Fruit fly (Drosophila melanogaster): ENCODE measurements around the gene hwt.

Gene hwt

DNA sequence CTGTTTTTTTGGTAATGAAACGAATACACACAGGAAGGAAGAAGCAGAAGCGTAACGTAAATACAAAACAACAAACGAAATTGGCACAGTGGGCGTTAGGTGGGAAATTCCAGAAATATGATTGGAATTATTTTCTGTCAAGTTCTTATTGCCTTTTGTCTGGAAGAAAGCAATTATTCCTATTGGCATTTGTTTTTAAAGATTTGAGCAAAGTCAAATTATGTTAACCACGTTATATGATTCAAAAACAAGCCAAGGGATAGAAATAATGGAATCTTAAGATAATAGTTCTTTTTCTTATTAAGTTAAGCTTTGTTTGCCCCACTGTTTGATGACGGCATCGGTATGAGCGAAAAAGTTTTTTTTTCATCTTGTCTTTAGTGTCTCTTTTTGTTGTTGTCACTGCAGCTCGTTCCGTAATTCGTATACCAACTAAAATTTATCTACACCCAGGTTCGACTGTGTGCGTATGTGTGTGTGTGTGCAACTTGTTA is 11.3 kb upstream of the hwt start (continued):
- TF ChIP-seq tll (GFP tag; optimal IDR thresholded peaks at IDR 0.05) (no peak), odd (GFP tag; optimal IDR thresholded peaks at IDR 0.05) (peak; percentile 93), CG4282 (GFP tag; optimal IDR thresholded peaks at IDR 0.05) (peak; percentile 93), CG33213 (GFP tag; optimal IDR thresholded peaks at IDR 0.05) (peak; percentile 89), Poxn (GFP tag; IDR thresholded peaks at IDR 0.05) (peak; percentile 68; the same call in 1 of the 2 replicates), CG6272 (GFP tag; IDR thresholded peaks at IDR 0.05) (peak; percentile 80), CG15011 (GFP tag; optimal IDR thresholded peaks at IDR 0.05) (peak; percentile 94), dmrt99B (tag; optimal IDR thresholded peaks at IDR 0.05) (peak; percentile 98), CG8089 (GFP tag; optimal IDR thresholded peaks at IDR 0.05) (peak; percentile 92), gfzf (GFP tag; optimal IDR thresholded peaks at IDR 0.05) (no peak), kay (GFP tag; optimal IDR thresholded peaks at IDR 0.05) (peak; percentile 87), Deaf1 (tag; optimal IDR thresholded peaks at IDR 0.05) (peak; percentile 19), vfl (GFP tag; optimal IDR thresholded peaks at IDR 0.05) (peak; percentile 94), CG13424 (tag; optimal IDR thresholded peaks at IDR 0.05) (peak; percentile 96), ftz-f1 (GFP tag; optimal IDR thresholded peaks at IDR 0.05) (no peak), CG32772 (GFP tag; IDR thresholded peaks at IDR 0.05) (peak; percentile 91), C15 (GFP tag; IDR thresholded peaks at IDR 0.05) (peak; percentile 85), trem (tag; optimal IDR thresholded peaks at IDR 0.05) (peak; percentile 85), Vsx1 (GFP tag; optimal IDR thresholded peaks at IDR 0.05) (peak; percentile 81), CG5180 (GFP tag; optimal IDR thresholded peaks at IDR 0.05) (peak; percentile 86), CG34422 (GFP tag; IDR thresholded peaks at IDR 0.05) (peak; percentile 89), CG18476 (GFP tag; optimal IDR thresholded peaks at IDR 0.05) (peak; percentile 93), chif (GFP tag; optimal IDR thresholded peaks at IDR 0.05) (peak; percentile 94 to 95), Mes4 (GFP tag; optimal IDR thresholded peaks at IDR 0.05) (peak; percentile 92), tup (GFP tag; optimal IDR thresholded peaks at IDR 0.05) (peak; percentile 80), Ptx1 (GFP tag; IDR thresholded peaks at IDR 0.05) (peak; percentile 94), Mrtf (GFP tag; IDR thresholded peaks at IDR 0.05) (peak; percentile 87), gcm (GFP tag; optimal IDR thresholded peaks at IDR 0.05) (peak; percentile 90), CG9876 (GFP tag; optimal IDR thresholded peaks at IDR 0.05) (peak; percentile 88), CG7357 (GFP tag; IDR thresholded peaks at IDR 0.05) (peak; percentile 86), HLH3B (GFP tag; IDR thresholded peaks at IDR 0.05) (peak; percentile 92), vvl (GFP tag; IDR thresholded peaks at IDR 0.05) (peak; percentile 94), CG7987 (GFP tag; optimal IDR thresholded peaks at IDR 0.05) (peak; percentile 60), CG16815 (GFP tag; optimal IDR thresholded peaks at IDR 0.05) (peak; percentile 88), CG10209 (GFP tag; optimal IDR thresholded peaks at IDR 0.05) (peak; percentile 96), Hey (tag; optimal IDR thresholded peaks at IDR 0.05) (peak; percentile 40), tio (GFP tag; optimal IDR thresholded peaks at IDR 0.05) (peak; percentile 95), Tbp (GFP tag; optimal IDR thresholded peaks at IDR 0.05) (no peak), phol (tag; optimal IDR thresholded peaks at IDR 0.05) (peak; percentile 95), ttk (GFP tag; IDR thresholded peaks at IDR 0.05) (peak; percentile 88), Eip74EF (GFP tag; optimal IDR thresholded peaks at IDR 0.05) (peak in 1 of 2 experiments; percentile 94), mld (GFP tag; IDR thresholded peaks at IDR 0.05; ENCODE audit: partially characterized antibody) (no peak), CTCF (GFP tag; optimal IDR thresholded peaks at IDR 0.05) (peak; percentile 71), cato (GFP tag; optimal IDR thresholded peaks at IDR 0.05; ENCODE audit: borderline replicate concordance) (peak; percentile 79), bbx (GFP tag; IDR thresholded peaks at IDR 0.05; ENCODE audit: partially characterized antibody) (no peak), nerfin-1 (tag; optimal IDR thresholded peaks at IDR 0.05) (peak; percentile 83), sens-2 (GFP tag; IDR thresholded peaks at IDR 0.05) (peak; percentile 73), CG17802 (tag; optimal IDR thresholded peaks at IDR 0.05) (peak; percentile 74), psq (GFP tag; optimal IDR thresholded peaks at IDR 0.05) (peak; percentile 49), CG6654 (GFP tag; optimal IDR thresholded peaks at IDR 0.05) (peak; percentile 85)
